Worm (Caenorhabditis elegans) whole organism, late embryonic: ENCODE measurements around the gene wdfy-2.

Experiments
- C08G9.2 ChIP-seq: sonication (generic microtip); optimal IDR thresholded peaks from 2 replicates; lab custom pipeline; 2016; ENCODE audit warnings: mild to moderate bottlenecking, missing genetic modification characterization, moderate library complexity, missing compliant biosample characterization
- K02D7.2 ChIP-seq: sonication (generic microtip); optimal IDR thresholded peaks from 2 replicates; lab custom pipeline; 2017; ENCODE audit warnings: mild to moderate bottlenecking, missing genetic modification characterization, missing compliant biosample characterization
- Y22D7AL.16 ChIP-seq: sonication (generic microtip); optimal IDR thresholded peaks from 2 replicates; lab custom pipeline; 2016; ENCODE audit warnings: missing genetic modification characterization, missing compliant biosample characterization
- ama-1 ChIP-seq: fragments of 150-350 bp; optimal IDR thresholded peaks from 2 replicates; lab custom pipeline; 2014
- ceh-18 ChIP-seq: sonication (generic microtip); optimal IDR thresholded peaks from 2 replicates; lab custom pipeline; 2016; ENCODE audit warnings: missing genetic modification characterization, missing compliant biosample characterization
- ceh-19 ChIP-seq: fragments of 200-800 bp; sonication (Bioruptor generic); optimal IDR thresholded peaks from 2 replicates; lab custom pipeline; 2018; ENCODE audit warnings: mild to moderate bottlenecking, missing genetic modification characterization, missing compliant biosample characterization
- ceh-2 ChIP-seq: sonication (generic microtip); optimal IDR thresholded peaks from 2 replicates; lab custom pipeline; 2016; ENCODE audit warnings: missing genotype, missing genetic modification characterization, missing compliant biosample characterization
- ceh-22 ChIP-seq: sonication (generic microtip); optimal IDR thresholded peaks from 2 replicates; lab custom pipeline; 2017; ENCODE audit warnings: missing biosample characterization, missing genetic modification characterization
- ceh-31 ChIP-seq: sonication (generic microtip); optimal IDR thresholded peaks from 2 replicates; lab custom pipeline; 2016; ENCODE audit warnings: missing genetic modification characterization, missing compliant biosample characterization
- ceh-34 ChIP-seq: sonication (generic microtip); optimal IDR thresholded peaks from 2 replicates; lab custom pipeline; 2016; ENCODE audit warnings: mild to moderate bottlenecking, missing genetic modification characterization, missing compliant biosample characterization
- ceh-48 ChIP-seq: sonication (generic microtip); optimal IDR thresholded peaks from 2 replicates; lab custom pipeline; 2016; ENCODE audit warnings: missing genetic modification characterization, inconsistent platforms, missing compliant biosample characterization
- eyg-1 ChIP-seq: sonication (generic microtip); optimal IDR thresholded peaks from 2 replicates; lab custom pipeline; 2016; ENCODE audit warnings: missing genotype, missing genetic modification characterization, missing compliant biosample characterization
- hlh-13 ChIP-seq: fragments of 200-800 bp; sonication (Bioruptor generic); optimal IDR thresholded peaks from 2 replicates; lab custom pipeline; 2018; ENCODE audit warnings: mild to moderate bottlenecking, missing genetic modification characterization, missing compliant biosample characterization
- hlh-30 ChIP-seq: sonication (generic microtip); optimal IDR thresholded peaks from 2 replicates; lab custom pipeline; 2017; ENCODE audit warnings: antibody characterized with exemption, missing genetic modification characterization, missing compliant biosample characterization; ENCODE audit not compliant: insufficient read depth
- lim-6 ChIP-seq: sonication (generic microtip); optimal IDR thresholded peaks from 2 replicates; lab custom pipeline; 2016; ENCODE audit warnings: missing genetic modification characterization, missing compliant biosample characterization
- nfya-1 ChIP-seq: sonication (generic microtip); optimal IDR thresholded peaks from 2 replicates; lab custom pipeline; 2017; ENCODE audit warnings: missing genetic modification characterization, mild to moderate bottlenecking, missing compliant biosample characterization, antibody characterized with exemption, moderate library complexity
- nhr-232 ChIP-seq: sonication (generic microtip); optimal IDR thresholded peaks from 2 replicates; lab custom pipeline; 2016; ENCODE audit warnings: missing genetic modification characterization, missing compliant biosample characterization
- npax-4 ChIP-seq: sonication (generic microtip); optimal IDR thresholded peaks from 2 replicates; lab custom pipeline; 2016; ENCODE audit warnings: missing genetic modification characterization, missing compliant biosample characterization
- odd-2 ChIP-seq: sonication (generic microtip); optimal IDR thresholded peaks from 2 replicates; lab custom pipeline; 2017; ENCODE audit warnings: antibody characterized with exemption, mild to moderate bottlenecking, missing genetic modification characterization, missing compliant biosample characterization
- pax-1 ChIP-seq: fragments of 150-350 bp; optimal IDR thresholded peaks from 2 replicates; lab custom pipeline; 2014; ENCODE audit warnings: missing biosample characterization, missing genetic modification characterization
- pha-4 ChIP-seq: fragments of 150-350 bp; optimal IDR thresholded peaks from 2 replicates; lab custom pipeline; 2018; ENCODE audit warnings: missing biosample characterization, missing genetic modification reagents, missing genetic modification characterization
- pros-1 ChIP-seq: fragments of 150-350 bp; optimal IDR thresholded peaks from 2 replicates; lab custom pipeline; 2014; ENCODE audit warnings: missing biosample characterization, missing genetic modification reagents, missing genetic modification characterization
- ref-2 ChIP-seq: sonication (generic microtip); optimal IDR thresholded peaks from 2 replicates; lab custom pipeline; 2016; ENCODE audit warnings: missing genetic modification characterization, missing compliant biosample characterization
- sox-2 ChIP-seq: fragments of 200-800 bp; sonication (Bioruptor generic); IDR thresholded peaks from 2 replicates; pipeline ENCODE4 v1.3.6; 2022; ENCODE audit warnings: missing genetic modification reagents, missing genetic modification characterization, missing compliant biosample characterization
- sox-4 ChIP-seq: sonication (generic microtip); optimal IDR thresholded peaks from 2 replicates; lab custom pipeline; 2017; ENCODE audit warnings: mild to moderate bottlenecking, missing genetic modification characterization, inconsistent platforms, missing compliant biosample characterization
- syd-9 ChIP-seq: sonication (generic microtip); optimal IDR thresholded peaks from 2 replicates; lab custom pipeline; 2016; ENCODE audit warnings: mild to moderate bottlenecking, missing genetic modification characterization, moderate library complexity, missing compliant biosample characterization
- tbx-2 ChIP-seq: sonication (generic microtip); optimal IDR thresholded peaks from 2 replicates; lab custom pipeline; 2016; ENCODE audit warnings: missing genetic modification characterization, missing compliant biosample characterization
- tbx-7 ChIP-seq: sonication (generic microtip); optimal IDR thresholded peaks from 2 replicates; lab custom pipeline; 2016; ENCODE audit warnings: missing genotype, missing genetic modification characterization, missing compliant biosample characterization
- ttx-3 ChIP-seq: sonication (generic microtip); optimal IDR thresholded peaks from 2 replicates; lab custom pipeline; 2016; ENCODE audit warnings: missing genetic modification reagents, missing genetic modification characterization, missing compliant biosample characterization
- unc-42 ChIP-seq: sonication (generic microtip); optimal IDR thresholded peaks from 2 replicates; lab custom pipeline; 2016; ENCODE audit warnings: missing genotype, missing genetic modification characterization, missing compliant biosample characterization
- unc-55 ChIP-seq: sonication (generic microtip); optimal IDR thresholded peaks from 2 replicates; lab custom pipeline; 2017; ENCODE audit warnings: missing biosample characterization, missing genetic modification reagents, missing genetic modification characterization
- ztf-16 ChIP-seq: sonication (generic microtip); optimal IDR thresholded peaks from 2 replicates; lab custom pipeline; 2017; ENCODE audit warnings: missing genetic modification characterization, missing compliant biosample characterization

The wdfy-2 gene

ce11 chrII:9310794-9311193 lies 8.9 kb upstream of the wdfy-2 start:
- TF ChIP-seq npax-4 (tag; lab: Kevin White, UChicago): no peak
- peak; percentile 48 for TF ChIP-seq unc-42 (tag; lab: Kevin White, UChicago)

- no peak for TF ChIP-seq lim-6 (tag; lab: Kevin White, UChicago)
- TF ChIP-seq ttx-3: no peak
- TF ChIP-seq ceh-34: no peak
- peak; percentile 88 for TF ChIP-seq unc-42 (tag; lab: Kevin White, UChicago)
- no peak for TF ChIP-seq C08G9.2 (tag; lab: Kevin White, UChicago)
Measured at ce11 chrII:9311702-9312101, 8.0 kb upstream of the wdfy-2 start.

ce11 chrII:9313335-9313734 lies 6.3 kb upstream of the wdfy-2 start:
- TF ChIP-seq ceh-2 (tag; lab: Kevin White, UChicago) (peak; percentile 34), sox-2 (GFP tag; lab: Robert Waterston, UW) (peak; percentile 73), ceh-34 (peak; percentile 67), pax-1 (tag; lab: Kevin White, UChicago) (peak; percentile 93), ref-2 (peak; percentile 48), ceh-31 (tag; lab: Kevin White, UChicago) (peak; percentile 83), ceh-19 (GFP tag; lab: Kevin White, UChicago) (peak; percentile 26), ceh-48 (tag; lab: Kevin White, UChicago) (no peak), ama-1 (no peak), odd-2 (tag; lab: Kevin White, UChicago) (no peak), ztf-16 (no peak)

ce11 chrII:9314733-9315132 lies 4.9 kb upstream of the wdfy-2 start:
- TF ChIP-seq ceh-34: peak; percentile 97
- TF ChIP-seq K02D7.2 (tag; lab: Kevin White, UChicago): no peak
- TF ChIP-seq ama-1: no peak

- TF ChIP-seq unc-55 (peak; percentile 99), tbx-7 (no peak), unc-42 (tag; lab: Kevin White, UChicago) (peak; percentile 44)
Measured at ce11 chrII:9315692-9316091, 4.0 kb upstream of the wdfy-2 start.

ce11 chrII:9316801-9317200 lies 2.9 kb upstream of the wdfy-2 start:
- TF ChIP-seq tbx-2 (tag; lab: Kevin White, UChicago): peak; percentile 32
- peak; percentile 19 for TF ChIP-seq hlh-30 (tag; lab: Kevin White, UChicago)
- no peak for TF ChIP-seq Y22D7AL.16
- peak; percentile 1 for TF ChIP-seq ceh-31 (tag; lab: Kevin White, UChicago)

ce11 chrII:9322870-9323349 lies 3.2 kb downstream of the wdfy-2 start, which contains the start of gene rab-39:
rab-39 (minus strand) TSS chrII:9322920.
- no peak for TF ChIP-seq pax-1 (tag; lab: Kevin White, UChicago)
- TF ChIP-seq syd-9 (tag; lab: Kevin White, UChicago): no peak
- peak; percentile 53 for TF ChIP-seq unc-42 (tag; lab: Kevin White, UChicago)
- no peak for TF ChIP-seq sox-4 (tag; lab: Kevin White, UChicago)
- no peak for TF ChIP-seq K02D7.2 (tag; lab: Kevin White, UChicago)
- peak; percentile 3 for TF ChIP-seq ceh-48 (tag; lab: Kevin White, UChicago)
- no peak for TF ChIP-seq pros-1 (tag; lab: Kevin White, UChicago)

- no peak for TF ChIP-seq ceh-31 (tag; lab: Kevin White, UChicago)
- no peak for TF ChIP-seq ama-1
- no peak for TF ChIP-seq nhr-232
- TF ChIP-seq pha-4 (tag; lab: Kevin White, UChicago): no peak
- TF ChIP-seq eyg-1: no peak
- no peak for TF ChIP-seq ceh-22
- TF ChIP-seq ref-2: no peak
- TF ChIP-seq ceh-18 (tag; lab: Kevin White, UChicago): no peak
- no peak for TF ChIP-seq hlh-13 (GFP tag; lab: Kevin White, UChicago)
- TF ChIP-seq nfya-1: no peak
- TF ChIP-seq C08G9.2 (tag; lab: Kevin White, UChicago): no peak
- no peak for TF ChIP-seq hlh-30 (tag; lab: Kevin White, UChicago)
Measured at ce11 chrII:9323660-9324059, 4.0 kb downstream of the wdfy-2 start, which contains the start of gene egli-1. egli-1 (plus strand) TSS chrII:9323960.
